Worm (Caenorhabditis elegans) whole organism, mixed stage, embryonic: ENCODE results near the gene uig-1.

Experiments used
- M03D4.4 ChIP-seq: sonication (generic microtip); optimal IDR thresholded peaks from 2 replicates; lab custom pipeline; 2017; ENCODE audit warnings: mild to moderate bottlenecking, missing genetic modification characterization, missing compliant biosample characterization
- bed-3 ChIP-seq: fragments of 200-800 bp; sonication (Bioruptor generic); optimal IDR thresholded peaks from 3 replicates; lab custom pipeline; 2018; ENCODE audit warnings: mild to moderate bottlenecking, missing genetic modification characterization, moderate library complexity, missing compliant biosample characterization
- blmp-1 ChIP-seq: fragments of 150-350 bp; optimal IDR thresholded peaks from 2 replicates; lab custom pipeline; 2014; ENCODE audit warnings: missing biosample characterization, missing genetic modification characterization
- ceh-39 ChIP-seq: fragments of 150-350 bp; optimal IDR thresholded peaks from 2 replicates; lab custom pipeline; 2014; ENCODE audit warnings: missing biosample characterization, missing genetic modification characterization
- ceh-43 ChIP-seq: fragments of 200-800 bp; sonication (Bioruptor generic); optimal IDR thresholded peaks from 2 replicates; lab custom pipeline; 2018; ENCODE audit warnings: mild to moderate bottlenecking, missing genetic modification characterization, moderate library complexity, missing compliant biosample characterization
- ces-1 ChIP-seq: fragments of 150-350 bp; optimal IDR thresholded peaks from 2 replicates; lab custom pipeline; 2014; ENCODE audit warnings: missing biosample characterization, missing genetic modification reagents, missing genetic modification characterization
- cnd-1 ChIP-seq: fragments of 200-800 bp; sonication (Bioruptor generic); optimal IDR thresholded peaks from 2 replicates; lab custom pipeline; 2018; ENCODE audit warnings: mild to moderate bottlenecking, missing genetic modification characterization, missing compliant biosample characterization
- drap-1 ChIP-seq: fragments of 200-800 bp; sonication (Bioruptor generic); optimal IDR thresholded peaks from 3 replicates; lab custom pipeline; 2018; ENCODE audit warnings: mild to moderate bottlenecking, missing genetic modification characterization, missing compliant biosample characterization
- elt-1 ChIP-seq: sonication (generic microtip); optimal IDR thresholded peaks from 2 replicates; lab custom pipeline; 2017; ENCODE audit warnings: missing genetic modification characterization, mild to moderate bottlenecking, missing compliant biosample characterization, antibody characterized with exemption, moderate library complexity, borderline replicate concordance; ENCODE audit not compliant: insufficient read depth
- elt-3 ChIP-seq: fragments of 150-350 bp; optimal IDR thresholded peaks from 2 replicates; lab custom pipeline; 2014; ENCODE audit warnings: missing biosample characterization, missing genetic modification characterization
- flh-1 ChIP-seq: fragments of 200-800 bp; sonication (Bioruptor generic); optimal IDR thresholded peaks from 2 replicates; lab custom pipeline; 2018; ENCODE audit warnings: mild to moderate bottlenecking, missing genetic modification characterization, moderate library complexity, missing compliant biosample characterization
- ham-2 ChIP-seq: fragments of 200-800 bp; sonication (Bioruptor generic); optimal IDR thresholded peaks from 2 replicates; lab custom pipeline; 2018; ENCODE audit warnings: mild to moderate bottlenecking, missing genetic modification characterization, missing compliant biosample characterization
- hlh-1 ChIP-seq: fragments of 150-350 bp; optimal IDR thresholded peaks from 2 replicates; lab custom pipeline; 2014; ENCODE audit warnings: missing biosample characterization, missing genetic modification reagents, missing genetic modification characterization
- lin-13 ChIP-seq: fragments of 150-350 bp; optimal IDR thresholded peaks from 2 replicates; lab custom pipeline; 2014; ENCODE audit warnings: missing biosample characterization, missing genetic modification characterization
- lin-32 ChIP-seq: fragments of 200-800 bp; sonication (Bioruptor generic); optimal IDR thresholded peaks from 2 replicates; lab custom pipeline; 2018; ENCODE audit warnings: mild to moderate bottlenecking, missing genetic modification characterization, missing compliant biosample characterization
- lsy-2 ChIP-seq: fragments of 150-350 bp; optimal IDR thresholded peaks from 2 replicates; lab custom pipeline; 2014; ENCODE audit warnings: missing biosample characterization, missing genetic modification characterization
- mab-5 ChIP-seq: fragments of 150-350 bp; optimal IDR thresholded peaks from 2 replicates; lab custom pipeline; 2014; ENCODE audit warnings: missing biosample characterization, missing genetic modification characterization
- mep-1 ChIP-seq: fragments of 150-350 bp; optimal IDR thresholded peaks from 2 replicates; lab custom pipeline; 2017; ENCODE audit warnings: missing biosample characterization, missing genetic modification reagents, missing genetic modification characterization, inconsistent platforms
- nhr-12 ChIP-seq: fragments of 150-350 bp; optimal IDR thresholded peaks from 2 replicates; lab custom pipeline; 2014; ENCODE audit warnings: missing biosample characterization, missing genetic modification characterization
- nhr-2 ChIP-seq: fragments of 150-350 bp; optimal IDR thresholded peaks from 2 replicates; lab custom pipeline; 2014; ENCODE audit warnings: missing biosample characterization, missing genetic modification characterization
- nhr-76 ChIP-seq: sonication (generic microtip); optimal IDR thresholded peaks from 2 replicates; lab custom pipeline; 2017; ENCODE audit warnings: missing biosample characterization, missing genetic modification characterization
- pha-4 ChIP-seq: fragments of 150-350 bp; optimal IDR thresholded peaks from 2 replicates; lab custom pipeline; 2018; ENCODE audit warnings: missing biosample characterization, missing genetic modification reagents, missing genetic modification characterization
- sem-2 ChIP-seq: fragments of 200-800 bp; sonication (Bioruptor generic); optimal IDR thresholded peaks from 2 replicates; lab custom pipeline; 2018; ENCODE audit warnings: mild to moderate bottlenecking, missing genetic modification characterization, missing compliant biosample characterization
- sptf-1 ChIP-seq: sonication (generic microtip); optimal IDR thresholded peaks from 2 replicates; lab custom pipeline; 2017; ENCODE audit warnings: mild to moderate bottlenecking, missing genetic modification characterization, moderate library complexity, missing compliant biosample characterization
- tbx-8 ChIP-seq: fragments of 200-800 bp; sonication (Bioruptor generic); optimal IDR thresholded peaks from 2 replicates; lab custom pipeline; 2018; ENCODE audit warnings: mild to moderate bottlenecking, missing genetic modification characterization, moderate library complexity, missing compliant biosample characterization
- unc-120 ChIP-seq: sonication (generic microtip); optimal IDR thresholded peaks from 2 replicates; lab custom pipeline; 2017; ENCODE audit warnings: missing genetic modification characterization, missing compliant biosample characterization; ENCODE audit not compliant: poor library complexity, severe bottlenecking
- unc-39 ChIP-seq: fragments of 150-350 bp; optimal IDR thresholded peaks from 2 replicates; lab custom pipeline; 2014; ENCODE audit warnings: missing biosample characterization, missing genetic modification characterization
- unc-62 ChIP-seq: fragments of 150-350 bp; optimal IDR thresholded peaks from 2 replicates; lab custom pipeline; 2014; ENCODE audit warnings: missing biosample characterization, missing genetic modification reagents, missing genetic modification characterization
- zip-8 ChIP-seq: fragments of 150-350 bp; optimal IDR thresholded peaks from 2 replicates; lab custom pipeline; 2014; ENCODE audit warnings: missing biosample characterization, missing genetic modification characterization
- ztf-11 ChIP-seq: fragments of 150-350 bp; optimal IDR thresholded peaks from 2 replicates; lab custom pipeline; 2014; ENCODE audit warnings: missing biosample characterization, missing genetic modification characterization

uig-1 gene

DNA sequence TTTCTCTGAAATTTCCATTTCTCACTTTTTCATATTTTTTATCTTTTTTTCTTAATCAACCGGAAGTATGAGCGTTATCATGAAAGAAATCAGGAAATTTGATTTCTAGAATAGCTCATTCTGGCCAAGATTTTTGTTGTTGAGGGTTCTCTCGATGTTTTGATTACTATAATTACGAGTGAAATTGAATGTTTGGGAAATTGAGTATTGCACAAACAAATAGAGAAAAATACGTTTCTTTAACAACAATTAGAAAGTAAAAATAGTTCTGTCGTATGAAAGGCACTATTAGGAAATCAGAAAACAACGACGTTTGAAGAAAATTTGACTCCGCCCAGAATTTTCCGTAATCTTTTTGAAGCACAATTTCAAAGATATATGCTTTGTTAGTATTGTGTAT, 3.6 kb upstream of the uig-1 start:
- no peak for TF ChIP-seq drap-1 (GFP tag; lab: Kevin White, UChicago)
- no peak for TF ChIP-seq ztf-11 (tag; lab: Kevin White, UChicago)
- TF ChIP-seq ces-1 = no peak
- no peak for TF ChIP-seq elt-1 (tag; lab: Kevin White, UChicago)
- no peak for TF ChIP-seq nhr-12 (tag; lab: Kevin White, UChicago)
- TF ChIP-seq nhr-76 (tag; lab: Kevin White, UChicago) = no peak
- TF ChIP-seq bed-3 (GFP tag; lab: Kevin White, UChicago) = no peak
- TF ChIP-seq zip-8 (tag; lab: Kevin White, UChicago) = no peak
- TF ChIP-seq mab-5 = no peak
- no peak for TF ChIP-seq M03D4.4 (tag; lab: Kevin White, UChicago)
- TF ChIP-seq tbx-8 (GFP tag; lab: Kevin White, UChicago) = no peak
- TF ChIP-seq unc-62 = no peak
- no peak for TF ChIP-seq lin-32 (GFP tag; lab: Kevin White, UChicago)
- TF ChIP-seq lin-13 = no peak
- TF ChIP-seq hlh-1 (tag; lab: Kevin White, UChicago) = no peak
- no peak for TF ChIP-seq mep-1
- no peak for TF ChIP-seq unc-39 (tag; lab: Kevin White, UChicago)
- no peak for TF ChIP-seq sem-2 (GFP tag; lab: Kevin White, UChicago)

DNA sequence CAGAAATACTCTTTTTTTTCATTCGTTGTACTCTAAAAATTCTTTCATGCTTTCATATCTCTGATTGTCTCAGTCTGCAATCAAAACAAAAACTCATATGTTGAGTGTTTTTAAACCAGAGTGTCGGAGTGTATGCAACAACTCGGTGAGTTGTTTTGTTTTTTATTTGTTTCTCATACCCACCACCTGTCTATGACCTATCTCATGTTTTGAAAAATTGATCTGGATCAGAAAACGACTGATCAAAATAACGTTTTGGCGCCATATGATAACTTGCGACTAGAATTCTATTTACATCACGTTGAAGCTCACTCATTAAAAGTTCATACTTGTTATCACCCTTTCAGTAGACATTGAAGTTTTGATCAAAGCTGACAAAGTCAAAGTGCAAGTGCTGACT, 2.9 kb upstream of the uig-1 start:
- TF ChIP-seq ces-1 (no peak), ham-2 (GFP tag; lab: Kevin White, UChicago) (no peak), sptf-1 (tag; lab: Kevin White, UChicago) (no peak), sem-2 (GFP tag; lab: Kevin White, UChicago) (no peak), ceh-43 (GFP tag; lab: Kevin White, UChicago) (no peak)

DNA sequence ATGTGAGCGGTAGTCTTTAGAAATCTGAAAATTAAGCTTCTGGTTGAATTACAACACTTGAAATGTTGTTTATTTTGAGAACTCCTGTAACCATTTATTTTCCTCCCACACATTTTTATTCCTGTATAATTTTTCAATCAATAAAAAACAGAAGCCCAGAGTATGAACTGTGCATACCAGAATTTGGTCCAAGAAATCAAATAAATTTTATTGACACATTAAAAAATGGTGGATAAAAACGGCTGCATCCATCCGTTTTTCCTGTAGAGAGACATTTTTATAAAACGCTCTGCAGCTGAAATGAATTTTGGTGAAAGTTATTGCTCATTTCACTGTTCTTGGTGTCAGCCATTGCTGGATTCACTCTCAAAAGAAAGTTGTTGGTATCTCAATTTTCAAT, 1.4 kb upstream of the uig-1 start, which contains the start of gene C26E1.1:
Gene C26E1.1, plus strand, starts transcription at position 301 of the 400 bp plus-strand sequence.
- TF ChIP-seq drap-1 (GFP tag; lab: Kevin White, UChicago) (no peak), lin-13 (no peak), pha-4 (tag; lab: Kevin White, UChicago) (no peak), ztf-11 (tag; lab: Kevin White, UChicago) (no peak), lsy-2 (tag; lab: Kevin White, UChicago) (no peak), cnd-1 (tag; lab: Kevin White, UChicago) (no peak), blmp-1 (no peak), sptf-1 (tag; lab: Kevin White, UChicago) (no peak)
- TF ChIP-seq, all 35 proteins: peak for 0

DNA sequence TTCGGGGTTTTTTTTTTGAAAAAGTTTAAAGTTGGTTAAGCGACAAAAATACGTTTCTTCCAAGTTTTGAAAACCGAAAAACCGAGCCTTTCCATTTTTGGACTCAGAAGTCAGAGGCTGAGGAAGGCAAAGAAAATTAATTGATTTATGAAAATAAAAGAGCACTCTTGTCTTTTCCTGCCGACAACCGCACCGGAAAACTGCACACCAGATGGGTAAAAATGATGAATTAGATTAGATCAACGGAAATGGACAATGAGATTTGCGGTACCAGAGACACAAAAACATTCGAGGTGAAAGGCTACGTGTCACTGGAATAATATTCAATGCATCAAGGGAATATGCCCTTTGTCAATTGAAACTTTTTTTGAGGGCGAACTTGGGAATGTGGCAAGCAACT, 1.3 kb downstream of the uig-1 start:
- TF ChIP-seq hlh-1 (tag; lab: Kevin White, UChicago) (no peak), ces-1 (peak; percentile 96)

DNA sequence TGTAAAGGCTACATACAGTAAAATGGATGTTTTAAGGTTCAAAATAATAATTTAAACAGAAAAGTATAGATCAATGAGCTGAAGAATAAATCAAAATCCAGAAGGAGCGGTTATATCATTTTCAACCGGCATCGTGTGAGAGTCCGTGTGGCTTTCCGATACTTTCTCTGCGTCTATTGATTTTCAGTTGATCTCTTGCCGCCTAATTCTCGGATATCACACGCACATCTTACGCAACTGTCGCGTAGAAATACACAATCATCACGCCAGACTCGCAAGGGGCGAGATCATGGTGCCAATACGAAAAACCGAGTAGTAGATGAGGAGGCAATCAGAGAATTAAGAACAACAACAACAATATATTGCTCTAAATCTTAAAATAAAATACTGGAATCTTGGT, 6.9 kb downstream of the uig-1 start:
- no peak for TF ChIP-seq nhr-76 (tag; lab: Kevin White, UChicago)
- TF ChIP-seq elt-3 = no peak
- TF ChIP-seq ceh-39 = no peak
- TF ChIP-seq nhr-12 (tag; lab: Kevin White, UChicago) = no peak
- peak; percentile 21 for TF ChIP-seq unc-120 (tag; lab: Kevin White, UChicago)
- TF ChIP-seq ces-1 = no peak
- TF ChIP-seq zip-8 (tag; lab: Kevin White, UChicago) = no peak
- TF ChIP-seq hlh-1 (tag; lab: Kevin White, UChicago) = peak; percentile 7
- TF ChIP-seq, all 35 proteins: peak for 2

DNA sequence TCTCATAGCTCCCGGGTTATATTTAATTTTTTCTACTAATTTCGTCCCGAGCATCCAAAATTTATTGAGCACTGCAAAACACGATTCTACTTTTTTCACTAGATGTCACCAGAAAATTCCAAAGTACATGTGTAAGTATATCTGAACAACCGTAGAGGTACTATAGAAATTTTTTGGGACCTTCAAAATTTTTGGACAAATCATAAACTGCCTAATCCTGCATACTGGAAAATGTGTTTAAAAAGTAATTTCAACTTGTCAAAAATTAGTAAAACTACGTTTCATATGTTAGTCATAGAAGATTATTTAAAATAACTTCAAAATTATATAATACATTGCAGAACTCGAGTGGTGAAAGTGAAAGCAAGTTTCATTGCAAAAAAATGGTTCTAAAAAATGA, 9.3 kb downstream of the uig-1 start:
- TF ChIP-seq elt-3 (no peak), ceh-43 (GFP tag; lab: Kevin White, UChicago) (no peak), flh-1 (GFP tag; lab: Kevin White, UChicago) (no peak), lsy-2 (tag; lab: Kevin White, UChicago) (no peak), nhr-2 (no peak), zip-8 (tag; lab: Kevin White, UChicago) (no peak), ces-1 (no peak), mep-1 (no peak)
